Worm (Caenorhabditis elegans): ENCODE measurements around the gene ser-6.

DNA sequence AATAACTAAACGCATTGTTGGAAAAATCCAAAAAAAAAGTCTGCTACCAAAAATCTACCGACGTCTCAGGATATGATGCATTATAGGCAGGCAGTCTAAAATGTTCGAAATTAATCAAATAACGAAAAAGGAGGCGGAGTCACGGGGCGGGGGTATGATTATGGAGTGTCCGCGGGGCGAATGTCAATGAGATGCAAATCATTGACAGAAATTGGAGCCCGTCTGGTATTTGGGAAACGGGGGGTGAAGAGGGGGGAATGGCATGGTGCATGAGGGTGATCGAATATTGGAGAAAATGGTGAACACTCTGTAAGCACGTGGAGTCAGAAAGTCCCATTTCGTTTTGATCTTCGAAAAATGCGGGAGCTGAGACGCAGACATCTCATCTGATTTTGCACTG lies 18.5 kb downstream of the ser-6 start, which contains the start of gene lad-2:
- TF ChIP-seq blmp-1 (tag; optimal IDR thresholded peaks at IDR 0.05) (no peak), ama-1 (optimal IDR thresholded peaks at IDR 0.05) (no peak), F16B12.6 (tag; optimal IDR thresholded peaks at IDR 0.05) (no peak), nhr-76 (tag; optimal IDR thresholded peaks at IDR 0.05) (no peak), lin-15B (tag; optimal IDR thresholded peaks at IDR 0.05) (no peak), nhr-28 (tag; optimal IDR thresholded peaks at IDR 0.05) (no peak), lin-13 (GFP tag; optimal IDR thresholded peaks at IDR 0.05) (no peak)
